Fruit fly (Drosophila melanogaster) whole organism, embryonic: Measurements from ENCODE around the gene Mct1.

Source experiments
- C15 ChIP-seq: fragments of 200-800 bp; sonication (Bioruptor generic); IDR thresholded peaks from 3 replicates; pipeline ENCODE4 v1.3.6; 2022; ENCODE audit warnings: missing biosample characterization, missing genetic modification characterization
- CG11398 ChIP-seq: fragments of 200-800 bp; sonication (Bioruptor generic); optimal IDR thresholded peaks from 2 replicates; lab custom pipeline; 2016; ENCODE audit warnings: missing biosample characterization, missing genetic modification characterization
- CG12071 ChIP-seq: fragments of 200-800 bp; sonication (Bioruptor generic); optimal IDR thresholded peaks from 3 replicates; lab custom pipeline; 2018; ENCODE audit warnings: missing biosample characterization, mild to moderate bottlenecking, missing genetic modification characterization
- CG12659 ChIP-seq: fragments of 200-800 bp; sonication (Bioruptor generic); optimal IDR thresholded peaks from 3 replicates; lab custom pipeline; 2017; ENCODE audit warnings: mild to moderate bottlenecking, missing biosample characterization, missing genetic modification reagents, missing genetic modification characterization
- CG12942 ChIP-seq: fragments of 200-800 bp; sonication (Bioruptor generic); optimal IDR thresholded peaks from 3 replicates; lab custom pipeline; 2016; ENCODE audit warnings: missing biosample characterization, missing genetic modification characterization
- CG14014 ChIP-seq: fragments of 200-800 bp; sonication (Bioruptor generic); IDR thresholded peaks from 2 replicates; pipeline ENCODE4 v1.3.6; 2022; ENCODE audit warnings: missing biosample characterization, missing genetic modification characterization
- CG14050 ChIP-seq: fragments of 200-800 bp; sonication (Bioruptor generic); IDR thresholded peaks from 3 replicates; pipeline ENCODE4 v1.3.6; 2022; ENCODE audit warnings: missing biosample characterization, missing genetic modification characterization
- CG14667 ChIP-seq: fragments of 200-800 bp; sonication (Bioruptor generic); IDR thresholded peaks from 2 replicates; pipeline ENCODE4 v1.3.6; 2022; ENCODE audit warnings: missing biosample characterization, missing genetic modification characterization
- CG14860 ChIP-seq: fragments of 200-800 bp; sonication (Bioruptor generic); IDR thresholded peaks from 3 replicates; pipeline ENCODE4 v1.3.6; 2022; ENCODE audit warnings: missing biosample characterization, missing genetic modification characterization; ENCODE audit not compliant: partially characterized antibody
- CG2678 ChIP-seq: fragments of 200-800 bp; sonication (Bioruptor generic); optimal IDR thresholded peaks from 3 replicates; lab custom pipeline; 2019; ENCODE audit warnings: missing biosample characterization, mild to moderate bottlenecking, missing genetic modification characterization, moderate library complexity
- CG2889 ChIP-seq: fragments of 200-800 bp; sonication (Bioruptor generic); IDR thresholded peaks from 3 replicates; pipeline ENCODE4 v1.3.6; 2022; ENCODE audit warnings: missing biosample characterization, missing genetic modification characterization
- CG32532 ChIP-seq: fragments of 200-800 bp; sonication (Bioruptor generic); IDR thresholded peaks from 2 replicates; pipeline ENCODE4 v1.3.6; 2022; ENCODE audit warnings: missing biosample characterization, missing genetic modification characterization
- CG32767 ChIP-seq: fragments of 200-800 bp; sonication (Bioruptor generic); IDR thresholded peaks from 2 replicates; pipeline ENCODE4 v1.3.6; 2022; ENCODE audit warnings: missing biosample characterization, missing genetic modification characterization
- CG4707 ChIP-seq: fragments of 200-800 bp; sonication (Bioruptor generic); optimal IDR thresholded peaks from 2 replicates; lab custom pipeline; 2018; ENCODE audit warnings: missing biosample characterization, mild to moderate bottlenecking, missing genetic modification characterization, moderate library complexity
- CG5953 ChIP-seq: fragments of 200-800 bp; sonication (Bioruptor generic); IDR thresholded peaks from 2 replicates; pipeline ENCODE4 v1.3.6; 2022; ENCODE audit warnings: missing biosample characterization, missing genetic modification characterization
- CG6765 ChIP-seq: fragments of 200-800 bp; sonication (Bioruptor generic); optimal IDR thresholded peaks from 3 replicates; lab custom pipeline; 2017; ENCODE audit warnings: missing biosample characterization, mild to moderate bottlenecking, missing genetic modification characterization
- CG7372 ChIP-seq: fragments of 200-800 bp; sonication (Bioruptor generic); IDR thresholded peaks from 2 replicates; pipeline ENCODE4 v1.3.6; 2022; ENCODE audit warnings: missing biosample characterization, missing genetic modification characterization
- CG9876 ChIP-seq: fragments of 200-800 bp; sonication (Bioruptor generic); optimal IDR thresholded peaks from 2 replicates; lab custom pipeline; 2016; ENCODE audit warnings: missing biosample characterization, missing genetic modification characterization
- CrebB ChIP-seq: fragments of 200-800 bp; sonication (Bioruptor generic); optimal IDR thresholded peaks from 3 replicates; lab custom pipeline; 2018; ENCODE audit warnings: missing biosample characterization, mild to moderate bottlenecking, missing genetic modification characterization
- Deaf1 ChIP-seq: fragments of 200-800 bp; optimal IDR thresholded peaks from 3 replicates; lab custom pipeline; 2019; ENCODE audit warnings: missing biosample characterization, mild to moderate bottlenecking, missing genetic modification characterization, moderate library complexity
- Dek ChIP-seq: fragments of 200-800 bp; sonication (Bioruptor generic); optimal IDR thresholded peaks from 3 replicates; lab custom pipeline; 2019; ENCODE audit warnings: missing biosample characterization, mild to moderate bottlenecking, missing genetic modification characterization, moderate library complexity
- Dip2 ChIP-seq: fragments of 200-800 bp; sonication (Bioruptor generic); IDR thresholded peaks from 2 replicates; pipeline ENCODE4 v1.3.6; 2022; ENCODE audit warnings: missing biosample characterization, missing genetic modification characterization
- Gug ChIP-seq: fragments of 200-800 bp; sonication (Bioruptor generic); IDR thresholded peaks from 4 replicates; pipeline ENCODE4 v1.3.6; 2022; ENCODE audit warnings: missing biosample characterization, missing genetic modification characterization
- H15 ChIP-seq: fragments of 200-800 bp; sonication (Bioruptor generic); IDR thresholded peaks from 3 replicates; pipeline ENCODE4 v1.3.6; 2022; ENCODE audit warnings: missing biosample characterization, missing genetic modification characterization
- NFAT ChIP-seq: fragments of 200-800 bp; sonication (Bioruptor generic); IDR thresholded peaks from 2 replicates; pipeline ENCODE4 v1.3.6; 2022; ENCODE audit warnings: missing biosample characterization, missing genetic modification characterization
- Nf-YA ChIP-seq: fragments of 200-800 bp; sonication (Bioruptor generic); IDR thresholded peaks from 2 replicates; pipeline ENCODE4 v1.3.6; 2022; ENCODE audit warnings: missing biosample characterization, missing genetic modification characterization
- Pdp1 ChIP-seq, 2 experiments: fragments of 200-800 bp; sonication (Bioruptor generic); optimal IDR thresholded peaks; 3 replicates each; lab custom pipeline; 2016; ENCODE audit warnings: missing biosample characterization in 2 of 2, missing genetic modification characterization in 2 of 2, mild to moderate bottlenecking in 1 of 2, moderate library complexity in 1 of 2
- Poxn ChIP-seq: fragments of 200-800 bp; sonication (Bioruptor generic); IDR thresholded peaks from 2 replicates; pipeline ENCODE4 v1.3.6; 2022; ENCODE audit warnings: missing biosample characterization, missing genetic modification characterization
- Trl ChIP-seq, 3 experiments: fragments of >200 bp in 2 of 3; fragments of 200-800 bp in 1 of 3; sonication (Bioruptor generic) in 1 of 3; optimal IDR thresholded peaks; 2 replicates in 1 of 3; 3 replicates in 2 of 3; lab custom pipeline; 2016 to 2017; ENCODE audit warnings: missing biosample characterization in 1 of 3, missing genetic modification characterization in 1 of 3
- ap ChIP-seq: fragments of 200-800 bp; sonication (Bioruptor generic); IDR thresholded peaks from 2 replicates; pipeline ENCODE4 v1.3.6; 2022; ENCODE audit warnings: missing biosample characterization, missing genetic modification characterization
- ato ChIP-seq: fragments of 200-800 bp; sonication (Bioruptor generic); IDR thresholded peaks from 2 replicates; pipeline ENCODE4 v1.3.6; 2022; ENCODE audit warnings: missing biosample characterization, missing genetic modification characterization; ENCODE audit not compliant: partially characterized antibody
- bab2 ChIP-seq: fragments of 200-800 bp; sonication (Bioruptor generic); optimal IDR thresholded peaks from 2 replicates; lab custom pipeline; 2016; ENCODE audit warnings: missing biosample characterization, missing genetic modification characterization
- chm ChIP-seq: fragments of 200-800 bp; sonication (Bioruptor generic); IDR thresholded peaks from 2 replicates; pipeline ENCODE4 v1.3.6; 2022; ENCODE audit warnings: missing biosample characterization, missing genetic modification characterization
- dysf ChIP-seq: fragments of 200-800 bp; sonication (Bioruptor generic); IDR thresholded peaks from 3 replicates; pipeline ENCODE4 v1.3.6; 2022; ENCODE audit warnings: missing biosample characterization, missing genetic modification characterization
- fd64A ChIP-seq: fragments of 200-800 bp; sonication (Bioruptor generic); optimal IDR thresholded peaks from 3 replicates; lab custom pipeline; 2018; ENCODE audit warnings: missing biosample characterization, mild to moderate bottlenecking, missing genetic modification characterization
- fru ChIP-seq: fragments of >200 bp; optimal IDR thresholded peaks from 2 replicates; lab custom pipeline; 2017
- gsb-n ChIP-seq: fragments of 200-800 bp; sonication (Bioruptor generic); optimal IDR thresholded peaks from 3 replicates; lab custom pipeline; 2018; ENCODE audit warnings: missing biosample characterization, mild to moderate bottlenecking, missing genetic modification characterization
- kni ChIP-seq: fragments of 200-800 bp; sonication (Bioruptor generic); optimal IDR thresholded peaks from 3 replicates; lab custom pipeline; 2017; ENCODE audit warnings: mild to moderate bottlenecking, missing biosample characterization, missing genetic modification reagents, missing genetic modification characterization
- lab ChIP-seq: fragments of 200-800 bp; sonication (Bioruptor generic); optimal IDR thresholded peaks from 3 replicates; lab custom pipeline; 2017; ENCODE audit warnings: missing biosample characterization, missing genetic modification characterization, mild to moderate bottlenecking, moderate library complexity, missing genetic modification reagents
- lmd ChIP-seq: fragments of 200-800 bp; sonication (Bioruptor generic); IDR thresholded peaks from 2 replicates; pipeline ENCODE4 v1.3.6; 2022; ENCODE audit warnings: missing biosample characterization, missing genetic modification characterization
- mam ChIP-seq: fragments of 200-800 bp; sonication (Bioruptor generic); optimal IDR thresholded peaks from 3 replicates; lab custom pipeline; 2016; ENCODE audit warnings: missing biosample characterization, missing genetic modification characterization
- nerfin-1 ChIP-seq: fragments of 200-800 bp; sonication (Bioruptor generic); optimal IDR thresholded peaks from 3 replicates; lab custom pipeline; 2019; ENCODE audit warnings: missing biosample characterization, mild to moderate bottlenecking, missing genetic modification characterization, moderate library complexity
- oc ChIP-seq: fragments of 200-800 bp; sonication (Bioruptor generic); optimal IDR thresholded peaks from 2 replicates; lab custom pipeline; 2018; ENCODE audit warnings: missing biosample characterization, mild to moderate bottlenecking, missing genetic modification characterization, moderate library complexity
- pb ChIP-seq: fragments of 200-800 bp; sonication (Bioruptor generic); optimal IDR thresholded peaks from 3 replicates; lab custom pipeline; 2016; ENCODE audit warnings: missing biosample characterization, missing genetic modification characterization
- peb ChIP-seq: fragments of 200-800 bp; sonication (Bioruptor generic); IDR thresholded peaks from 2 replicates; pipeline ENCODE4 v1.3.6; 2022; ENCODE audit warnings: missing biosample characterization, missing genetic modification characterization
- pros ChIP-seq: fragments of 200-800 bp; sonication (Bioruptor generic); optimal IDR thresholded peaks from 3 replicates; lab custom pipeline; 2019; ENCODE audit warnings: missing biosample characterization, mild to moderate bottlenecking, missing genetic modification characterization, moderate library complexity
- row ChIP-seq: fragments of 200-800 bp; sonication (Bioruptor generic); IDR thresholded peaks from 3 replicates; pipeline ENCODE4 v1.3.6; 2022; ENCODE audit warnings: missing biosample characterization, missing genetic modification characterization
- unpg ChIP-seq: fragments of 200-800 bp; sonication (Bioruptor generic); optimal IDR thresholded peaks from 3 replicates; lab custom pipeline; 2018; ENCODE audit warnings: missing biosample characterization, mild to moderate bottlenecking, missing genetic modification characterization, moderate library complexity
- usp ChIP-seq: fragments of >200 bp; optimal IDR thresholded peaks from 2 replicates; lab custom pipeline; 2017; ENCODE audit warnings: missing biosample characterization, missing genetic modification characterization
- wor ChIP-seq: fragments of 200-800 bp; sonication (Bioruptor generic); IDR thresholded peaks from 2 replicates; pipeline ENCODE4 v1.3.6; 2022; ENCODE audit warnings: missing biosample characterization, missing genetic modification characterization
- zen ChIP-seq: fragments of 200-800 bp; sonication (Bioruptor generic); optimal IDR thresholded peaks from 3 replicates; lab custom pipeline; 2018; ENCODE audit warnings: missing biosample characterization, mild to moderate bottlenecking, missing genetic modification characterization, moderate library complexity

Gene Mct1

DNA sequence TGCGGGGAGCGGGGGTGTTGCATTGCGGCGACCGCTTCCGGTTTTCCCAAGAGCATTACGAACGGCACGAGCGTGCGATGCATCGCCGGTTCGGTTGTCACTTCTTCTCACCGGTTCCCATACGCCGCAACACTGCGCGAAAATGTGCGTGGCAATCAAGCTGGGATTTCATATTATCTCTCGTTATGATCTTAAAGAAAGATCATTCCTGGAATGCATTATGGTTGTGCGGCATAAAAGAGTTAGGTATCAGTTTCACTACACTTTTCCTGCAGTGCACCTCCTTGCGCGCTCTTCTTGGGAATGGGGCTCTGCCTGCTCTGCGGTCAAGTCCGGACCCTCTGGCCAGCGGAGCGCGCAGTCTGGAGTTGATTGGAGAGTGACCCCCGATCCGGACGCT lies 22.9 kb upstream of the Mct1 start (continued):
- TF ChIP-seq pros (GFP tag; lab: Kevin White, UChicago) (no peak), fd64A (GFP tag; lab: Kevin White, UChicago) (no peak), dysf (GFP tag; lab: Robert Waterston, UW) (peak; percentile 45; the same call in 2 of the 3 replicates), kni (GFP tag; lab: Kevin White, UChicago) (no peak), fru (lab: Kevin White, UChicago) (no peak), ap (GFP tag; lab: Robert Waterston, UW) (peak; percentile 38; the same call in 1 of the 2 replicates), unpg (GFP tag; lab: Kevin White, UChicago) (peak; percentile 40), CG14860 (no peak), oc (tag; lab: Kevin White, UChicago) (peak; percentile 37), NFAT (GFP tag; lab: Robert Waterston, UW) (no peak), wor (GFP tag; lab: Robert Waterston, UW) (peak; percentile 74), CG5953 (GFP tag; lab: Robert Waterston, UW) (peak; percentile 78), CG4707 (GFP tag; lab: Kevin White, UChicago) (no peak), gsb-n (tag; lab: Kevin White, UChicago) (peak; percentile 18), CG9876 (GFP tag; lab: Kevin White, UChicago) (no peak), CrebB (tag; lab: Kevin White, UChicago) (no peak), CG14014 (GFP tag; lab: Robert Waterston, UW) (no peak), CG14667 (GFP tag; lab: Robert Waterston, UW) (peak; percentile 29; the same call in 1 of the 2 replicates), CG32532 (GFP tag; lab: Robert Waterston, UW) (0 out of 2 replicates have a peak, but pooled peaks have one; percentile 5), CG12659 (peak; percentile 14), CG6765 (GFP tag; lab: Kevin White, UChicago) (no peak), CG11398 (GFP tag; lab: Kevin White, UChicago) (no peak), C15 (GFP tag; lab: Robert Waterston, UW) (no peak), Pdp1 (GFP tag; optimal IDR thresholded peaks at IDR 0.05; lab: Kevin White, UChicago) (no peak), ato (no peak), Dek (tag; lab: Kevin White, UChicago) (no peak), Poxn (GFP tag; lab: Robert Waterston, UW) (no peak), CG14050 (GFP tag; lab: Robert Waterston, UW) (peak; percentile 50; the same call in 2 of the 3 replicates), lmd (GFP tag; lab: Robert Waterston, UW) (peak; percentile 58; the same call in 1 of the 2 replicates), H15 (no peak), CG32767 (GFP tag; lab: Robert Waterston, UW) (peak; percentile 12; the same call in 1 of the 2 replicates), Dip2 (no peak), chm (GFP tag; lab: Robert Waterston, UW) (no peak), CG12071 (peak; percentile 32), CG7372 (no peak), mam (no peak), pb (no peak), CG2678 (tag; lab: Kevin White, UChicago) (peak; percentile 35), zen (tag; lab: Kevin White, UChicago) (no peak), usp (GFP tag; lab: Kevin White, UChicago) (no peak), bab2 (GFP tag; lab: Kevin White, UChicago) (peak; percentile 40), Trl (optimal IDR thresholded peaks at IDR 0.05; lab: Kevin White, UChicago) (no peak), Trl (GFP tag; optimal IDR thresholded peaks at IDR 0.05; lab: Kevin White, UChicago) (no peak), Deaf1 (tag; lab: Kevin White, UChicago) (no peak), nerfin-1 (tag; lab: Kevin White, UChicago) (no peak), row (GFP tag; lab: Robert Waterston, UW) (peak; percentile 63), Gug (GFP tag; lab: Robert Waterston, UW) (peak; percentile 59; the same call in 3 of the 4 replicates), CG2889 (GFP tag; lab: Robert Waterston, UW) (0 out of 3 replicates have a peak, but pooled peaks have one; percentile 15), CG12942 (GFP tag; lab: Kevin White, UChicago) (peak; percentile 9), lab (GFP tag; lab: Kevin White, UChicago) (peak; percentile 28), peb (0 out of 2 replicates have a peak, but pooled peaks have one; percentile 10), Nf-YA (peak; percentile 47; the same call in 1 of the 2 replicates)
